Worm (Caenorhabditis elegans) whole organism, L1 larva: ENCODE results near the gene rin-1.

Source experiments
- C04F5.9 ChIP-seq: sonication (generic microtip); optimal IDR thresholded peaks from 2 replicates; lab custom pipeline; 2016; ENCODE audit warnings: missing genetic modification characterization, missing compliant biosample characterization
- C34B4.2 ChIP-seq: sonication (generic microtip); optimal IDR thresholded peaks from 2 replicates; lab custom pipeline; 2017; ENCODE audit warnings: mild to moderate bottlenecking, missing genetic modification characterization, missing compliant biosample characterization
- aha-1 ChIP-seq: fragments of 150-350 bp; optimal IDR thresholded peaks from 2 replicates; lab custom pipeline; 2014; ENCODE audit warnings: missing biosample characterization, missing genetic modification characterization
- aly-2 ChIP-seq: fragments of 150-350 bp; optimal IDR thresholded peaks from 2 replicates; lab custom pipeline; 2014; ENCODE audit warnings: missing biosample characterization, missing genetic modification characterization
- ceh-63 ChIP-seq: fragments of 200-800 bp; sonication (Bioruptor generic); optimal IDR thresholded peaks from 2 replicates; lab custom pipeline; 2018; ENCODE audit warnings: mild to moderate bottlenecking, missing genetic modification characterization, missing compliant biosample characterization
- ceh-88 ChIP-seq: fragments of 200-800 bp; sonication (Bioruptor generic); IDR thresholded peaks from 2 replicates; pipeline ENCODE4 v1.3.6; 2022; ENCODE audit warnings: missing genetic modification characterization, missing compliant biosample characterization
- ceh-90 ChIP-seq: sonication (generic microtip); optimal IDR thresholded peaks from 2 replicates; lab custom pipeline; 2016; ENCODE audit warnings: missing genetic modification characterization, missing compliant biosample characterization
- dpl-1 ChIP-seq, 3 experiments: fragments of 150-350 bp in 2 of 3; sonication (generic microtip) in 1 of 3; optimal IDR thresholded peaks; 2 replicates each; lab custom pipeline; 2014 to 2017; ENCODE audit warnings: missing biosample characterization in 3 of 3, missing genetic modification characterization in 3 of 3, missing genetic modification reagents in 3 of 3
- efl-1 ChIP-seq, 4 experiments: fragments of 150-350 bp; optimal IDR thresholded peaks in 3 of 4; peaks in 1 of 4; 1 replicate in 1 of 4; 2 replicates in 3 of 4; lab custom pipeline; 2014; ENCODE audit warnings: missing biosample characterization in 2 of 4, missing genetic modification characterization in 2 of 4, missing genetic modification reagents in 2 of 4
- egl-13 ChIP-seq: sonication (generic microtip); optimal IDR thresholded peaks from 2 replicates; lab custom pipeline; 2016; ENCODE audit warnings: missing genotype, missing genetic modification reagents, missing genetic modification characterization, missing compliant biosample characterization
- elt-2 ChIP-seq: sonication (generic microtip); optimal IDR thresholded peaks from 2 replicates; lab custom pipeline; 2016; ENCODE audit warnings: missing genetic modification characterization, mild to moderate bottlenecking, inconsistent platforms, missing compliant biosample characterization, missing genetic modification reagents
- elt-3 ChIP-seq, 6 experiments: fragments of 150-350 bp in 1 of 6; sonication (generic microtip); optimal IDR thresholded peaks; 2 replicates each; lab custom pipeline; 2017 to 2018; ENCODE audit warnings: missing biosample characterization in 6 of 6, missing genetic modification characterization in 6 of 6, inconsistent platforms in 1 of 6
- ets-5 ChIP-seq: fragments of 200-800 bp; sonication (Bioruptor generic); IDR thresholded peaks from 2 replicates; pipeline ENCODE4 v1.3.6; 2022; ENCODE audit warnings: missing genetic modification characterization, missing compliant biosample characterization
- fkh-10 ChIP-seq: sonication (generic microtip); optimal IDR thresholded peaks from 2 replicates; lab custom pipeline; 2017; ENCODE audit warnings: missing biosample characterization, missing genetic modification reagents, missing genetic modification characterization
- fkh-4 ChIP-seq: sonication (generic microtip); optimal IDR thresholded peaks from 2 replicates; lab custom pipeline; 2016; ENCODE audit warnings: missing compliant biosample characterization, missing genetic modification characterization, borderline replicate concordance
- fkh-8 ChIP-seq: sonication (generic microtip); optimal IDR thresholded peaks from 2 replicates; lab custom pipeline; 2016; ENCODE audit warnings: mild to moderate bottlenecking, missing genetic modification characterization, missing compliant biosample characterization
- fos-1 ChIP-seq: fragments of 150-350 bp; optimal IDR thresholded peaks from 2 replicates; lab custom pipeline; 2014; ENCODE audit warnings: missing biosample characterization, missing genetic modification characterization
- irx-1 ChIP-seq: sonication (generic microtip); optimal IDR thresholded peaks from 2 replicates; lab custom pipeline; 2016; ENCODE audit warnings: missing genetic modification characterization, missing compliant biosample characterization
- isw-1 ChIP-seq: fragments of 200-800 bp; sonication (Bioruptor generic); IDR thresholded peaks from 2 replicates; pipeline ENCODE4 v1.3.6; 2022; ENCODE audit warnings: missing genetic modification characterization, missing compliant biosample characterization
- lin-14 ChIP-seq: fragments of 200-800 bp; sonication (Bioruptor generic); optimal IDR thresholded peaks from 2 replicates; lab custom pipeline; 2018; ENCODE audit warnings: mild to moderate bottlenecking, missing genetic modification characterization, moderate library complexity, missing compliant biosample characterization
- lsy-2 ChIP-seq, 2 experiments: fragments of 150-350 bp; optimal IDR thresholded peaks; 2 replicates each; lab custom pipeline; 2014; ENCODE audit warnings: missing biosample characterization in 2 of 2, missing genetic modification characterization in 2 of 2
- mab-9 ChIP-seq: fragments of 200-800 bp; sonication (Bioruptor generic); IDR thresholded peaks from 2 replicates; pipeline ENCODE4 v1.3.6; 2022; ENCODE audit warnings: missing genetic modification reagents, missing genetic modification characterization, missing compliant biosample characterization
- nhr-11 ChIP-seq: fragments of 150-350 bp; optimal IDR thresholded peaks from 2 replicates; lab custom pipeline; 2014; ENCODE audit warnings: missing biosample characterization, missing genetic modification characterization
- nhr-19 ChIP-seq: fragments of 200-800 bp; sonication (Bioruptor generic); conservative IDR thresholded peaks from 2 replicates; pipeline ENCODE4 v1.3.6; 2022; ENCODE audit warnings: missing genetic modification characterization, missing compliant biosample characterization
- nhr-237 ChIP-seq: fragments of 150-350 bp; optimal IDR thresholded peaks from 2 replicates; lab custom pipeline; 2014; ENCODE audit warnings: missing biosample characterization, missing genetic modification characterization
- nhr-90 ChIP-seq: sonication (generic microtip); optimal IDR thresholded peaks from 2 replicates; lab custom pipeline; 2016; ENCODE audit warnings: mild to moderate bottlenecking, missing genetic modification characterization, missing compliant biosample characterization; ENCODE audit not compliant: poor library complexity
- pax-3 ChIP-seq: fragments of 200-800 bp; sonication (Bioruptor generic); optimal IDR thresholded peaks from 2 replicates; lab custom pipeline; 2018; ENCODE audit warnings: mild to moderate bottlenecking, missing genetic modification characterization, moderate library complexity, missing compliant biosample characterization
- pqm-1 ChIP-seq: sonication (generic microtip); optimal IDR thresholded peaks from 3 replicates; lab custom pipeline; 2017; ENCODE audit warnings: missing biosample characterization, missing genetic modification characterization
- rnt-1 ChIP-seq: sonication (generic microtip); optimal IDR thresholded peaks from 2 replicates; lab custom pipeline; 2016; ENCODE audit warnings: mild to moderate bottlenecking, missing genetic modification characterization, moderate library complexity, missing compliant biosample characterization
- skn-1 ChIP-seq: fragments of 150-350 bp; optimal IDR thresholded peaks from 2 replicates; lab custom pipeline; 2014; ENCODE audit warnings: missing biosample characterization, missing genetic modification characterization
- snpc-4 ChIP-seq: fragments of 150-350 bp; optimal IDR thresholded peaks from 2 replicates; lab custom pipeline; 2014; ENCODE audit warnings: missing biosample characterization, missing genetic modification characterization
- sup-37 ChIP-seq: fragments of 200-800 bp; sonication (Bioruptor generic); optimal IDR thresholded peaks from 2 replicates; lab custom pipeline; 2018; ENCODE audit warnings: mild to moderate bottlenecking, missing genetic modification characterization, missing compliant biosample characterization
- tbx-2 ChIP-seq: sonication (generic microtip); optimal IDR thresholded peaks from 2 replicates; lab custom pipeline; 2016; ENCODE audit warnings: missing genetic modification characterization, missing compliant biosample characterization
- tlp-1 ChIP-seq: fragments of 150-350 bp; optimal IDR thresholded peaks from 2 replicates; lab custom pipeline; 2014; ENCODE audit warnings: missing biosample characterization, missing genetic modification characterization
- unc-130 ChIP-seq: fragments of 150-350 bp; optimal IDR thresholded peaks from 2 replicates; lab custom pipeline; 2017; ENCODE audit warnings: missing biosample characterization, missing genetic modification characterization, inconsistent platforms
- unc-30 ChIP-seq: sonication (generic microtip); optimal IDR thresholded peaks from 2 replicates; lab custom pipeline; 2017; ENCODE audit warnings: missing biosample characterization, missing genetic modification characterization
- unc-62 ChIP-seq: fragments of 150-350 bp; optimal IDR thresholded peaks from 2 replicates; lab custom pipeline; 2014; ENCODE audit warnings: missing biosample characterization, missing genetic modification reagents, missing genetic modification characterization
- unc-98 ChIP-seq: fragments of 200-800 bp; sonication (Bioruptor generic); IDR thresholded peaks from 2 replicates; pipeline ENCODE4 v1.3.6; 2022; ENCODE audit warnings: missing genetic modification characterization, missing compliant biosample characterization
- vab-15 ChIP-seq: sonication (generic microtip); optimal IDR thresholded peaks from 2 replicates; lab custom pipeline; 2017; ENCODE audit warnings: missing genotype, mild to moderate bottlenecking, missing genetic modification characterization, missing compliant biosample characterization
- zag-1 ChIP-seq: fragments of 150-350 bp; optimal IDR thresholded peaks from 2 replicates; lab custom pipeline; 2014; ENCODE audit warnings: missing biosample characterization, missing genetic modification characterization
- ztf-4 ChIP-seq: fragments of 150-350 bp; optimal IDR thresholded peaks from 2 replicates; lab custom pipeline; 2014; ENCODE audit warnings: missing biosample characterization, missing genetic modification characterization

The rin-1 gene

ce11 chrV:14831460-14832120, 16.2 kb upstream of the rin-1 start (continued):
- TF ChIP-seq isw-1 (no peak), ceh-88 (no peak), ceh-90 (tag; lab: Kevin White, UChicago) (no peak), nhr-11 (no peak), egl-13 (tag; lab: Kevin White, UChicago) (no peak), aha-1 (tag; lab: Kevin White, UChicago) (no peak), ets-5 (GFP tag; lab: Robert Waterston, UW) (no peak), tlp-1 (tag; lab: Kevin White, UChicago) (no peak), zag-1 (tag; lab: Kevin White, UChicago) (no peak), unc-98 (GFP tag; lab: Robert Waterston, UW) (no peak), elt-3 (tag; optimal IDR thresholded peaks at IDR 0.05; lab: Kevin White, UChicago) (peak in 3 of 6 experiments; percentile 15 to 70 (median 55)), lsy-2 (tag; optimal IDR thresholded peaks at IDR 0.05; lab: Kevin White, UChicago) (no peak), unc-30 (tag; lab: Kevin White, UChicago) (no peak), mab-9 (no peak), irx-1 (tag; lab: Kevin White, UChicago) (no peak), fkh-4 (no peak), snpc-4 (tag; lab: Kevin White, UChicago) (no peak), C34B4.2 (tag; lab: Kevin White, UChicago) (no peak), C04F5.9 (tag; lab: Kevin White, UChicago) (no peak), nhr-90 (tag; lab: Kevin White, UChicago) (no peak), aly-2 (tag; lab: Kevin White, UChicago) (no peak), unc-62 (GFP tag; lab: Kevin White, UChicago) (no peak), fos-1 (tag; lab: Kevin White, UChicago) (no peak), nhr-19 (GFP tag; lab: Robert Waterston, UW) (peak; percentile 58), nhr-237 (tag; lab: Kevin White, UChicago) (no peak), tbx-2 (tag; lab: Kevin White, UChicago) (no peak), skn-1 (tag; lab: Kevin White, UChicago) (no peak), pqm-1 (tag; lab: Kevin White, UChicago) (no peak), efl-1 (optimal IDR thresholded peaks at IDR 0.05; lab: Kevin White, UChicago) (no peak), efl-1 (GFP tag; optimal IDR thresholded peaks at IDR 0.05 in 1 of 2; lab: Kevin White, UChicago) (peak in 1 of 2 experiments; percentile 31), sup-37 (no peak), pax-3 (no peak), fkh-8 (tag; lab: Kevin White, UChicago) (no peak)
- TF ChIP-seq, all 84 proteins: peak for 14

DNA sequence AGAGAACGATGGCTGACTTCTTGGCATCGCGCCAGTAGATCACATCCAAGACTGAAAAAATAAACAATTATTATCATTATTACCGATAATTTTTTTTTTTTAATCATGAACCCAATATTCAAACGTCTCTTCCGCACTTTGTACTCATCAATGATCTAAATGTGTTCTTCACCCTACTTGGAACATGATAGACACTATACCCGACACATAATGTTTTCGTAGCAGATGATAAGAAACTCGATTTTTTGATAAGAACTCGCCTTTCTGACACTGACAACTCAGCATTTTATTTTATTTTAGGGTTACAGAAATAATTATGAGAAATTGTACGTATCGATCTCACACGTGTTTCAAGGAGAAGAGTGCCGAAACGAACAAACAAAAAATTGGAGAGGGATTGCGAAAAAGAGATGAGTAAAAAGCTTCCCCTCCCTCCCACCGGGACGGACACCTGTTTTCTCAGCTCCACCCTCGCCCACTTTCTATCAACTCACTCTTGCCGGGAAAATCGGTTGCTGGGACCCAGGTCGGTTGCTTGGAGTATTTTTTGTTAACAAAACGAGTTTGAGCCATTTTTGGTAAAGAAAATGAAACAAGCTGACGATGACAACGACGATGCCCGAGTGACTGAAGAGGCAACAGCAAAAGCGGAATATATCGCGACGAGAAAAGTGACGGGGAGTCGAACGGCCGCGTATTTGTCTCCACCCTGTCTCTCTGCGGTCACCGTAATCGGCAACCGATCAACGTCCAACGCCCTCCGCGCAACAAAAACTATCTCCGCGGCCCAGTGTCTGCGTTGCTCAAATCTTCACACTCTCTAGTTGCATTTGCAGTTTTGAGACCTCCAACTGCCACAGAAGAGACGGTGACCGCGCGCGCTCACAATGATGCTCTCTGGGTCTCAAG, 15.1 kb upstream of the rin-1 start:
- TF ChIP-seq lin-14 (GFP tag; lab: Kevin White, UChicago) (peak; percentile 64), unc-130 (tag; lab: Kevin White, UChicago) (no peak), efl-1 (optimal IDR thresholded peaks at IDR 0.05; lab: Kevin White, UChicago) (peak in 1 of 2 experiments; percentile 3), efl-1 (GFP tag; optimal IDR thresholded peaks at IDR 0.05 in 1 of 2; lab: Kevin White, UChicago) (peak in 1 of 2 experiments; percentile 93), fkh-10 (GFP tag; lab: Kevin White, UChicago) (no peak), ztf-4 (tag; lab: Kevin White, UChicago) (no peak), dpl-1 (GFP tag; optimal IDR thresholded peaks at IDR 0.05; lab: Kevin White, UChicago) (no peak), vab-15 (tag; lab: Kevin White, UChicago) (no peak), nhr-90 (tag; lab: Kevin White, UChicago) (peak; percentile 19), ceh-90 (tag; lab: Kevin White, UChicago) (no peak), elt-2 (peak; percentile 84), ceh-63 (no peak), rnt-1 (tag; lab: Kevin White, UChicago) (peak; percentile 18)
